Fruit fly (Drosophila melanogaster) whole organism, embryonic: ENCODE data around the gene CG5793.
A peak's percentile ranks its signal among the peaks of the same experiment; 100 is the strongest.

Source experiments
- CG13123 ChIP-seq: fragments of 200-800 bp; sonication (Bioruptor generic); optimal IDR thresholded peaks from 2 replicates; lab custom pipeline; 2016; ENCODE audit warnings: missing biosample characterization, missing genetic modification characterization
- CG15269 ChIP-seq: fragments of 200-800 bp; sonication (Bioruptor generic); optimal IDR thresholded peaks from 2 replicates; lab custom pipeline; 2018; ENCODE audit warnings: missing biosample characterization, mild to moderate bottlenecking, missing genetic modification characterization, moderate library complexity
- CG18619 ChIP-seq: fragments of 200-800 bp; sonication (Bioruptor generic); optimal IDR thresholded peaks from 3 replicates; lab custom pipeline; 2017; ENCODE audit warnings: missing biosample characterization, mild to moderate bottlenecking, missing genetic modification characterization
- CG30020 ChIP-seq: fragments of 200-800 bp; optimal IDR thresholded peaks from 2 replicates; lab custom pipeline; 2019; ENCODE audit warnings: missing biosample characterization, mild to moderate bottlenecking, missing genetic modification characterization, moderate library complexity
- CG31388 ChIP-seq: fragments of 200-800 bp; sonication (Bioruptor generic); optimal IDR thresholded peaks from 2 replicates; lab custom pipeline; 2016; ENCODE audit warnings: missing biosample characterization, missing genetic modification characterization
- CG3281 ChIP-seq: fragments of 200-800 bp; sonication (Bioruptor generic); optimal IDR thresholded peaks from 3 replicates; lab custom pipeline; 2017; ENCODE audit warnings: missing biosample characterization, mild to moderate bottlenecking, missing genetic modification characterization
- CG34224 ChIP-seq: fragments of 200-800 bp; sonication (Bioruptor generic); IDR thresholded peaks from 3 replicates; pipeline ENCODE4 v1.3.6; 2022; ENCODE audit warnings: missing biosample characterization, missing genetic modification characterization; ENCODE audit not compliant: partially characterized antibody
- CG5245 ChIP-seq: fragments of 200-800 bp; sonication (Bioruptor generic); optimal IDR thresholded peaks from 3 replicates; lab custom pipeline; 2016; ENCODE audit warnings: missing biosample characterization, missing genetic modification characterization
- CG7745 ChIP-seq: fragments of 200-800 bp; sonication (Bioruptor generic); optimal IDR thresholded peaks from 2 replicates; lab custom pipeline; 2018; ENCODE audit warnings: missing biosample characterization, mild to moderate bottlenecking, missing genetic modification characterization, moderate library complexity
- CG8290 ChIP-seq, 3 experiments: fragments of 200-800 bp; sonication (Bioruptor generic); optimal IDR thresholded peaks; 2 replicates each; lab custom pipeline; 2016 to 2019; ENCODE audit warnings: missing biosample characterization in 3 of 3, missing genetic modification characterization in 3 of 3, mild to moderate bottlenecking in 2 of 3, moderate library complexity in 1 of 3
- Dp ChIP-seq: fragments of 200-800 bp; sonication (Bioruptor generic); optimal IDR thresholded peaks from 2 replicates; lab custom pipeline; 2018; ENCODE audit warnings: missing biosample characterization, mild to moderate bottlenecking, missing genetic modification characterization, moderate library complexity
- Dref ChIP-seq: fragments of 200-800 bp; sonication (Bioruptor generic); IDR thresholded peaks from 2 replicates; pipeline ENCODE4 v1.3.6; 2022; ENCODE audit warnings: missing biosample characterization, missing genetic modification characterization
- Eip74EF ChIP-seq, 2 experiments: fragments of 200-800 bp in 1 of 2; fragments of >200 bp in 1 of 2; sonication (Bioruptor generic) in 1 of 2; optimal IDR thresholded peaks; 2 replicates each; lab custom pipeline; 2017 to 2019; ENCODE audit warnings: missing biosample characterization in 2 of 2, missing genetic modification characterization in 2 of 2, mild to moderate bottlenecking in 1 of 2, moderate library complexity in 1 of 2
- GATAe ChIP-seq: fragments of 200-800 bp; sonication (Bioruptor generic); conservative IDR thresholded peaks from 2 replicates; pipeline ENCODE4 v1.3.6; 2022; ENCODE audit warnings: missing biosample characterization, missing genetic modification characterization
- H2.0 ChIP-seq: fragments of 200-800 bp; sonication (Bioruptor generic); IDR thresholded peaks from 2 replicates; pipeline ENCODE4 v1.3.6; 2022; ENCODE audit warnings: missing biosample characterization, missing genetic modification characterization
- HHEX ChIP-seq: fragments of 200-800 bp; sonication (Bioruptor generic); optimal IDR thresholded peaks from 3 replicates; lab custom pipeline; 2017; ENCODE audit warnings: missing biosample characterization, mild to moderate bottlenecking, missing genetic modification characterization, missing genetic modification reagents
- HmgZ ChIP-seq: fragments of 200-800 bp; sonication (Bioruptor generic); optimal IDR thresholded peaks from 2 replicates; lab custom pipeline; 2018; ENCODE audit warnings: missing biosample characterization, mild to moderate bottlenecking, missing genetic modification characterization
- Hmr ChIP-seq: fragments of 200-800 bp; sonication (Bioruptor generic); optimal IDR thresholded peaks from 3 replicates; lab custom pipeline; 2017; ENCODE audit warnings: mild to moderate bottlenecking, missing biosample characterization, missing genetic modification reagents, missing genetic modification characterization
- MBD-R2 ChIP-seq: fragments of 200-800 bp; sonication (Bioruptor generic); IDR thresholded peaks from 2 replicates; pipeline ENCODE4 v1.3.6; 2022; ENCODE audit warnings: missing biosample characterization, missing genetic modification characterization
- Myb ChIP-seq: fragments of 200-800 bp; sonication (Bioruptor generic); optimal IDR thresholded peaks from 2 replicates; lab custom pipeline; 2016; ENCODE audit warnings: missing biosample characterization, missing genetic modification characterization
- Nf-YC ChIP-seq: fragments of 200-800 bp; optimal IDR thresholded peaks from 3 replicates; lab custom pipeline; 2019; ENCODE audit warnings: missing biosample characterization, mild to moderate bottlenecking, missing genetic modification characterization, moderate library complexity
- Rx ChIP-seq: fragments of 200-800 bp; sonication (Bioruptor generic); IDR thresholded peaks from 2 replicates; pipeline ENCODE4 v1.3.6; 2022; ENCODE audit warnings: missing biosample characterization, missing genetic modification characterization
- ab ChIP-seq: fragments of 200-800 bp; sonication (Bioruptor generic); optimal IDR thresholded peaks from 2 replicates; lab custom pipeline; 2016; ENCODE audit warnings: missing biosample characterization, missing genetic modification characterization
- ato ChIP-seq: fragments of 200-800 bp; sonication (Bioruptor generic); IDR thresholded peaks from 2 replicates; pipeline ENCODE4 v1.3.6; 2022; ENCODE audit warnings: missing biosample characterization, missing genetic modification characterization; ENCODE audit not compliant: partially characterized antibody
- cwo ChIP-seq: fragments of 200-800 bp; sonication (Bioruptor generic); optimal IDR thresholded peaks from 3 replicates; lab custom pipeline; 2017; ENCODE audit warnings: missing biosample characterization, missing genetic modification characterization, mild to moderate bottlenecking, moderate library complexity, missing genetic modification reagents
- dmrt99B ChIP-seq: fragments of 200-800 bp; sonication (Bioruptor generic); optimal IDR thresholded peaks from 2 replicates; lab custom pipeline; 2018; ENCODE audit warnings: missing biosample characterization, mild to moderate bottlenecking, missing genetic modification characterization, moderate library complexity
- dysf ChIP-seq: fragments of 200-800 bp; sonication (Bioruptor generic); IDR thresholded peaks from 3 replicates; pipeline ENCODE4 v1.3.6; 2022; ENCODE audit warnings: missing biosample characterization, missing genetic modification characterization
- gcm ChIP-seq: fragments of 200-800 bp; sonication (Bioruptor generic); optimal IDR thresholded peaks from 2 replicates; lab custom pipeline; 2019; ENCODE audit warnings: missing biosample characterization, mild to moderate bottlenecking, missing genetic modification characterization, moderate library complexity
- ham ChIP-seq: fragments of 200-800 bp; sonication (Bioruptor generic); IDR thresholded peaks from 2 replicates; pipeline ENCODE4 v1.3.6; 2022; ENCODE audit warnings: missing biosample characterization, missing genetic modification characterization
- insv ChIP-seq, 2 experiments: fragments of 200-800 bp; sonication (Bioruptor generic); optimal IDR thresholded peaks; 3 replicates each; lab custom pipeline; 2016 to 2018; ENCODE audit warnings: missing biosample characterization in 2 of 2, missing genetic modification characterization in 2 of 2
- kay ChIP-seq: fragments of 200-800 bp; sonication (Bioruptor generic); optimal IDR thresholded peaks from 2 replicates; lab custom pipeline; 2016; ENCODE audit warnings: missing biosample characterization, missing genetic modification characterization
- klu ChIP-seq: fragments of 200-800 bp; sonication (Bioruptor generic); IDR thresholded peaks from 2 replicates; pipeline ENCODE4 v1.3.6; 2022; ENCODE audit warnings: missing biosample characterization, missing genetic modification characterization
- knrl ChIP-seq: fragments of 200-800 bp; sonication (Bioruptor generic); IDR thresholded peaks from 3 replicates; pipeline ENCODE4 v1.3.6; 2022; ENCODE audit warnings: missing biosample characterization, missing genetic modification characterization; ENCODE audit not compliant: partially characterized antibody
- lbe ChIP-seq: fragments of 200-800 bp; sonication (Bioruptor generic); optimal IDR thresholded peaks from 2 replicates; lab custom pipeline; 2016; ENCODE audit warnings: missing biosample characterization, mild to moderate bottlenecking, missing genetic modification characterization
- mirr ChIP-seq: fragments of 200-800 bp; sonication (Bioruptor generic); optimal IDR thresholded peaks from 3 replicates; lab custom pipeline; 2018; ENCODE audit warnings: missing biosample characterization, mild to moderate bottlenecking, missing genetic modification characterization
- peb ChIP-seq: fragments of 200-800 bp; sonication (Bioruptor generic); IDR thresholded peaks from 2 replicates; pipeline ENCODE4 v1.3.6; 2022; ENCODE audit warnings: missing biosample characterization, missing genetic modification characterization
- pho ChIP-seq: fragments of 200-800 bp; sonication (Bioruptor generic); optimal IDR thresholded peaks from 2 replicates; lab custom pipeline; 2016; ENCODE audit warnings: missing biosample characterization, missing genetic modification characterization
- pnt ChIP-seq: fragments of 200-800 bp; sonication (Bioruptor generic); optimal IDR thresholded peaks from 3 replicates; lab custom pipeline; 2016; ENCODE audit warnings: missing biosample characterization, missing genetic modification characterization
- pzg ChIP-seq: fragments of 200-800 bp; sonication (Bioruptor generic); optimal IDR thresholded peaks from 3 replicates; lab custom pipeline; 2018; ENCODE audit warnings: missing biosample characterization, mild to moderate bottlenecking, missing genetic modification characterization, moderate library complexity
- ranshi ChIP-seq: fragments of 200-800 bp; sonication (Bioruptor generic); IDR thresholded peaks from 2 replicates; pipeline ENCODE4 v1.3.6; 2022; ENCODE audit warnings: missing biosample characterization, missing genetic modification characterization
- rib ChIP-seq: fragments of 200-800 bp; sonication (Bioruptor generic); IDR thresholded peaks from 2 replicates; pipeline ENCODE4 v1.3.6; 2022; ENCODE audit warnings: missing biosample characterization, missing genetic modification characterization
- trem ChIP-seq: fragments of 200-800 bp; optimal IDR thresholded peaks from 3 replicates; lab custom pipeline; 2019; ENCODE audit warnings: missing biosample characterization, mild to moderate bottlenecking, missing genetic modification characterization, moderate library complexity
- vvl ChIP-seq: fragments of 200-800 bp; sonication (Bioruptor generic); IDR thresholded peaks from 2 replicates; pipeline ENCODE4 v1.3.6; 2022; ENCODE audit warnings: missing biosample characterization, missing genetic modification characterization

CG5793 gene

dm6 chr3R:21161620-21162029 lies 34.3 kb downstream of the CG5793 start (continued):
- no peak for TF ChIP-seq gcm (GFP tag; lab: Kevin White, UChicago)
- no peak for TF ChIP-seq CG8290 (GFP tag; optimal IDR thresholded peaks at IDR 0.05; lab: Kevin White, UChicago)
- TF ChIP-seq CG8290 (tag; optimal IDR thresholded peaks at IDR 0.05; lab: Kevin White, UChicago): peak in 1 of 2 experiments; percentile 87
- no peak for TF ChIP-seq rib
- TF ChIP-seq Hmr (GFP tag; lab: Kevin White, UChicago): peak; percentile 67
- no peak for TF ChIP-seq Eip74EF (GFP tag; optimal IDR thresholded peaks at IDR 0.05; lab: Kevin White, UChicago)
- TF ChIP-seq Myb: peak; percentile 31
- TF ChIP-seq insv (GFP tag; optimal IDR thresholded peaks at IDR 0.05; lab: Kevin White, UChicago): no peak
- no peak for TF ChIP-seq Dref (GFP tag; lab: Robert Waterston, UW)
- no peak for TF ChIP-seq vvl (GFP tag; lab: Robert Waterston, UW)
- TF ChIP-seq CG31388: no peak
- TF ChIP-seq ham (GFP tag; lab: Robert Waterston, UW): no peak
- TF ChIP-seq CG13123: no peak
- TF ChIP-seq pho (GFP tag; lab: Kevin White, UChicago): peak; percentile 62
- no peak for TF ChIP-seq lbe (GFP tag; lab: Kevin White, UChicago)
- TF ChIP-seq trem (tag; lab: Kevin White, UChicago): no peak
- no peak for TF ChIP-seq CG34224 (GFP tag; lab: Robert Waterston, UW)
- TF ChIP-seq CG30020: no peak
- TF ChIP-seq ab: no peak
- no peak for TF ChIP-seq CG7745 (tag; lab: Kevin White, UChicago)
- TF ChIP-seq dmrt99B (tag; lab: Kevin White, UChicago): peak; percentile 53
- no peak for TF ChIP-seq klu (GFP tag; lab: Robert Waterston, UW)
- peak; percentile 49 for TF ChIP-seq HHEX (GFP tag; lab: Kevin White, UChicago)
- peak; percentile 52; the same call in 2 of the 3 replicates for TF ChIP-seq dysf
- TF ChIP-seq ato (GFP tag; lab: Robert Waterston, UW): no peak
- peak; percentile 26 for TF ChIP-seq cwo (GFP tag; lab: Kevin White, UChicago)
- TF ChIP-seq HmgZ (tag; lab: Kevin White, UChicago): peak; percentile 84
- TF ChIP-seq H2.0 (GFP tag; lab: Robert Waterston, UW): peak; percentile 71
- no peak for TF ChIP-seq Nf-YC (tag; lab: Kevin White, UChicago)
- TF ChIP-seq mirr (GFP tag; lab: Kevin White, UChicago): peak; percentile 59
- peak; percentile 66 for TF ChIP-seq CG15269 (tag; lab: Kevin White, UChicago)
- TF ChIP-seq Dp (GFP tag; lab: Kevin White, UChicago): no peak
- no peak for TF ChIP-seq pzg
- TF ChIP-seq CG5245 (GFP tag; lab: Kevin White, UChicago): no peak
- TF ChIP-seq ranshi (GFP tag; lab: Robert Waterston, UW): no peak
- peak; percentile 38 for TF ChIP-seq kay (GFP tag; lab: Kevin White, UChicago)
- no peak for TF ChIP-seq Rx
- TF ChIP-seq pnt (GFP tag; lab: Kevin White, UChicago): no peak
- peak; percentile 28; the same call in 1 of the 2 replicates for TF ChIP-seq GATAe (GFP tag; lab: Robert Waterston, UW)
- TF ChIP-seq peb (GFP tag; lab: Robert Waterston, UW): no peak
- peak; percentile 53 for TF ChIP-seq CG18619 (GFP tag; lab: Kevin White, UChicago)
- TF ChIP-seq knrl: no peak
- TF ChIP-seq CG3281 (GFP tag; lab: Kevin White, UChicago): no peak
- TF ChIP-seq MBD-R2: no peak
